Worm (Caenorhabditis elegans) whole organism, L2 larva: ENCODE results near the gene hmit-1.3.

Experiments
- F13H6.1 ChIP-seq: sonication (generic microtip); optimal IDR thresholded peaks from 2 replicates; lab custom pipeline; 2016; ENCODE audit warnings: missing genetic modification characterization, missing compliant biosample characterization
- lin-11 ChIP-seq: fragments of 150-350 bp; sonication (generic microtip); optimal IDR thresholded peaks from 2 replicates; lab custom pipeline; 2014; ENCODE audit warnings: missing biosample characterization, missing genetic modification characterization, inconsistent platforms, mixed read lengths
- unc-62 ChIP-seq: fragments of 150-350 bp; optimal IDR thresholded peaks from 2 replicates; lab custom pipeline; 2014; ENCODE audit warnings: missing biosample characterization, missing genetic modification reagents, missing genetic modification characterization
- zag-1 ChIP-seq: fragments of 150-350 bp; optimal IDR thresholded peaks from 2 replicates; lab custom pipeline; 2014; ENCODE audit warnings: missing biosample characterization, missing genetic modification characterization
- ztf-11 ChIP-seq: sonication (generic microtip); optimal IDR thresholded peaks from 2 replicates; lab custom pipeline; 2017; ENCODE audit warnings: missing biosample characterization, missing genetic modification characterization

ce11 chrIII:3461403-3461802, 58.0 kb downstream of the hmit-1.3 start, which contains the start of gene pph-6:
- no peak for TF ChIP-seq ztf-11 (tag; lab: Kevin White, UChicago)
- TF ChIP-seq unc-62 (GFP tag; lab: Kevin White, UChicago) = no peak
- TF ChIP-seq zag-1 (tag; lab: Kevin White, UChicago) = no peak
- TF ChIP-seq F13H6.1 = no peak
- TF ChIP-seq lin-11 (tag; lab: Kevin White, UChicago) = no peak
